Worm (Caenorhabditis elegans) whole organism, L1 larva: ENCODE results near the gene srj-39.

Experiments
- aha-1 ChIP-seq: fragments of 150-350 bp; optimal IDR thresholded peaks from 2 replicates; lab custom pipeline; 2014; ENCODE audit warnings: missing biosample characterization, missing genetic modification characterization
- ama-1 ChIP-seq: fragments of 150-350 bp; optimal IDR thresholded peaks from 2 replicates; lab custom pipeline; 2014
- blmp-1 ChIP-seq: fragments of 150-350 bp; optimal IDR thresholded peaks from 2 replicates; lab custom pipeline; 2014; ENCODE audit warnings: missing biosample characterization, missing genetic modification characterization
- ces-1 ChIP-seq: fragments of 150-350 bp; optimal IDR thresholded peaks from 2 replicates; lab custom pipeline; 2014; ENCODE audit warnings: missing biosample characterization, missing genetic modification reagents, missing genetic modification characterization
- lin-15B ChIP-seq: fragments of 150-350 bp; sonication (generic microtip); optimal IDR thresholded peaks from 3 replicates; lab custom pipeline; 2014; ENCODE audit warnings: missing biosample characterization, missing genetic modification characterization
- nhr-237 ChIP-seq: fragments of 150-350 bp; optimal IDR thresholded peaks from 2 replicates; lab custom pipeline; 2014; ENCODE audit warnings: missing biosample characterization, missing genetic modification characterization
- nhr-28 ChIP-seq: fragments of 150-350 bp; optimal IDR thresholded peaks from 2 replicates; lab custom pipeline; 2014; ENCODE audit warnings: missing biosample characterization, missing genetic modification characterization
- pag-3 ChIP-seq: sonication (generic microtip); optimal IDR thresholded peaks from 2 replicates; lab custom pipeline; 2017; ENCODE audit warnings: missing genetic modification characterization, mild to moderate bottlenecking, missing compliant biosample characterization, antibody characterized with exemption, borderline replicate concordance; ENCODE audit not compliant: insufficient read depth
- skn-1 ChIP-seq: fragments of 150-350 bp; optimal IDR thresholded peaks from 2 replicates; lab custom pipeline; 2014; ENCODE audit warnings: missing biosample characterization, missing genetic modification characterization
- tbx-2 ChIP-seq: sonication (generic microtip); optimal IDR thresholded peaks from 2 replicates; lab custom pipeline; 2016; ENCODE audit warnings: missing genetic modification characterization, missing compliant biosample characterization
- unc-130 ChIP-seq: fragments of 150-350 bp; optimal IDR thresholded peaks from 2 replicates; lab custom pipeline; 2017; ENCODE audit warnings: missing biosample characterization, missing genetic modification characterization, inconsistent platforms

DNA sequence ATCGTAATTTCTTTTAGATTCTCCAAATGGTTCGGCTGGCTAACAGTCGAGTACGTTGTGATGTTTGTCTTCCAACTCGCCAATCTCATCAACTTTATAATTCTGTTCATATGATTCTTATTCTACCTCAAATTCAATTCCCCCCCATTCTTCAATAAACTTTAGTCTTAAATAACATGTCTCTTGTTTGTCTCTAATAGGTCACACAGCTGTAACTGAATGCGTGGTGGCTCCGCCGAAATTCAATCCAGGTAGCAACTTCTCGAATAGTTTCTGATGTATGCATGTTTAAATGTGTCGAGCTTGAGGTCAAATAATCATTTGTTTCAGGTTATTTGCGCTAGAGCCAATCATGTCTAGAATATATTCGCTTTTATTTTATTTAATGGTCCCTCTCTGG lies 34.3 kb downstream of the srj-39 start, which contains the start of gene lgc-29:
- TF ChIP-seq tbx-2 (no peak), ama-1 (lab: Kevin White, UChicago) (no peak), aha-1 (no peak), nhr-28 (tag; lab: Kevin White, UChicago) (no peak), skn-1 (tag; lab: Kevin White, UChicago) (no peak), unc-130 (no peak), blmp-1 (tag; lab: Kevin White, UChicago) (no peak), ces-1 (GFP tag; lab: Kevin White, UChicago) (no peak), pag-3 (tag; lab: Kevin White, UChicago) (no peak), lin-15B (tag; lab: Kevin White, UChicago) (no peak), nhr-237 (tag; lab: Kevin White, UChicago) (no peak)
